Worm (Caenorhabditis elegans) whole organism, L2 larva: ENCODE data around the gene nspb-8.

Experiments used
- alr-1 ChIP-seq: fragments of 150-350 bp; optimal IDR thresholded peaks from 2 replicates; lab custom pipeline; 2014; ENCODE audit warnings: missing biosample characterization, missing genetic modification characterization
- ama-1 ChIP-seq: fragments of 150-350 bp; optimal IDR thresholded peaks from 2 replicates; lab custom pipeline; 2018; ENCODE audit warnings: inconsistent platforms
- blmp-1 ChIP-seq: sonication (generic microtip); optimal IDR thresholded peaks from 2 replicates; lab custom pipeline; 2017; ENCODE audit warnings: missing genetic modification characterization, mild to moderate bottlenecking, missing compliant biosample characterization, antibody characterized with exemption, moderate library complexity; ENCODE audit not compliant: insufficient read depth
- fos-1 ChIP-seq: fragments of 150-350 bp; optimal IDR thresholded peaks from 2 replicates; lab custom pipeline; 2014; ENCODE audit warnings: missing biosample characterization, missing genetic modification characterization
- lin-39 ChIP-seq: fragments of 150-350 bp; optimal IDR thresholded peaks from 2 replicates; lab custom pipeline; 2014; ENCODE audit warnings: missing biosample characterization, missing genetic modification reagents, missing genetic modification characterization
- nhr-10 ChIP-seq: sonication (generic microtip); optimal IDR thresholded peaks from 2 replicates; lab custom pipeline; 2017; ENCODE audit warnings: missing biosample characterization, missing genetic modification characterization
- nhr-11 ChIP-seq: fragments of 150-350 bp; optimal IDR thresholded peaks from 2 replicates; lab custom pipeline; 2014; ENCODE audit warnings: missing biosample characterization, missing genetic modification characterization
- skn-1 ChIP-seq: sonication (generic microtip); optimal IDR thresholded peaks from 2 replicates; lab custom pipeline; 2017; ENCODE audit warnings: missing biosample characterization, missing genetic modification characterization
- snpc-4 ChIP-seq: fragments of 150-350 bp; optimal IDR thresholded peaks from 2 replicates; lab custom pipeline; 2014; ENCODE audit warnings: missing biosample characterization, missing genetic modification characterization
- unc-55 ChIP-seq: fragments of 150-350 bp; sonication (generic microtip); optimal IDR thresholded peaks from 3 replicates; lab custom pipeline; 2014; ENCODE audit warnings: missing biosample characterization, missing genetic modification reagents, missing genetic modification characterization
- unc-62 ChIP-seq: fragments of 150-350 bp; optimal IDR thresholded peaks from 2 replicates; lab custom pipeline; 2014; ENCODE audit warnings: missing biosample characterization, missing genetic modification reagents, missing genetic modification characterization

DNA sequence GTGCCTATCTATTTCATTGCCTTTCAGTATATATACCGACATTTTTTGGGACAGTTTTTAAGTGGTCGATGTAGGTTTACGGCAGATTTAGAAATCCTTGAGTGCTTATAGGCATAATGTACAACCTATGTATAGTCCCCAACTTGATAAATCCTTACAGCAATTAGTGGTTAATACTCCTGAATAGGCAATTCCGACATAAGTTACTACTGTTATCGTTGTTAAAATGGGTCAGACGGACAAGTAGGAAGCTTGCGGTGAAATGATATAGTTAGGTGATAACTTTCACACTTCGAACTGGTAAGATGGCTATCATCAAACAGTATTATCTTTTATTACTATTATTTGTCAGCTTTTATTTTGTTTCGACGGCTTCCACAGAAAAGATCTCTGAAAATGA lies 42.3 kb upstream of the nspb-8 start, which contains the start of gene mltn-10:
- TF ChIP-seq lin-39 (tag; lab: Kevin White, UChicago) = no peak
- TF ChIP-seq unc-62 = no peak
- no peak for TF ChIP-seq blmp-1 (tag; lab: Kevin White, UChicago)
- TF ChIP-seq alr-1 = no peak
- TF ChIP-seq nhr-11 (tag; lab: Kevin White, UChicago) = no peak
- TF ChIP-seq unc-55 (GFP tag; lab: Kevin White, UChicago) = no peak
- no peak for TF ChIP-seq fos-1
- TF ChIP-seq nhr-10 (tag; lab: Kevin White, UChicago) = no peak
- TF ChIP-seq ama-1 (lab: Kevin White, UChicago) = no peak
- no peak for TF ChIP-seq skn-1
- no peak for TF ChIP-seq snpc-4 (tag; lab: Kevin White, UChicago)
